Fruit fly (Drosophila melanogaster) S2 (cell line): ENCODE measurements around the gene CG44405.

Experiments used
- CG8478 ChIP-seq: fragments of >200 bp; optimal IDR thresholded peaks from 2 replicates; lab custom pipeline; 2018
- CTCF ChIP-seq, 2 experiments: fragments of >200 bp; optimal IDR thresholded peaks; 2 replicates each; lab custom pipeline; 2018

DNA sequence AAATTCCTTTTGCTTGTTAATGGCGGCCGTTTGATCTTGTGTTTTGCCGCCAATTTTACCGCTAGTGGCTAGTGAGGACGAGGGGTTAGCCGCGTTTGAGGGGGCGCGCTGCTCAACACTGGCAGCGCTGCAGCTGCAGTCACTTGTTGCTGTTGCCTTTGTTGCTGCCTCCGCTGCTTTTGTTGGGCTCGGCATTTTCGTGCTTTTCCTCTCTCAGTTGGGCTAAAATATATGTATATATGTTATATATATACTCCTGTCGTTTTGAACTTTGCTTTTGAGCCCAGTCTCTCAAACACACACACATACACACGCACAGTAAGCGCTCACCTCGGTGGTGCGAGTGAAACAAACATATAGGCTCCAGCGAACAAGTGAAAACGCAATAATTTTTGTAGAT, 17.3 kb downstream of the CG44405 start:
- no peak for TF ChIP-seq CG8478 (lab: Kevin White, UChicago)
- TF ChIP-seq CTCF (optimal IDR thresholded peaks at IDR 0.05; lab: Kevin White, UChicago), result no peak
